Worm (Caenorhabditis elegans) whole organism, L2 larva: Measurements from ENCODE around the gene ptpn-22.

Source experiments
- F13H6.1 ChIP-seq: sonication (generic microtip); optimal IDR thresholded peaks from 2 replicates; lab custom pipeline; 2016; ENCODE audit warnings: missing genetic modification characterization, missing compliant biosample characterization
- R02D3.7 ChIP-seq: fragments of 150-350 bp; optimal IDR thresholded peaks from 2 replicates; lab custom pipeline; 2014; ENCODE audit warnings: missing biosample characterization, missing genetic modification characterization
- ZK546.5 ChIP-seq: sonication (generic microtip); optimal IDR thresholded peaks from 2 replicates; lab custom pipeline; 2017; ENCODE audit warnings: missing biosample characterization, missing genetic modification characterization
- alr-1 ChIP-seq: fragments of 150-350 bp; optimal IDR thresholded peaks from 2 replicates; lab custom pipeline; 2014; ENCODE audit warnings: missing biosample characterization, missing genetic modification characterization
- aly-2 ChIP-seq: fragments of 150-350 bp; optimal IDR thresholded peaks from 2 replicates; lab custom pipeline; 2014; ENCODE audit warnings: missing biosample characterization, missing genetic modification characterization
- ama-1 ChIP-seq: fragments of 150-350 bp; optimal IDR thresholded peaks from 2 replicates; lab custom pipeline; 2018; ENCODE audit warnings: inconsistent platforms
- blmp-1 ChIP-seq: sonication (generic microtip); optimal IDR thresholded peaks from 2 replicates; lab custom pipeline; 2017; ENCODE audit warnings: missing genetic modification characterization, mild to moderate bottlenecking, missing compliant biosample characterization, antibody characterized with exemption, moderate library complexity; ENCODE audit not compliant: insufficient read depth
- ceh-16 ChIP-seq: fragments of 150-350 bp; optimal IDR thresholded peaks from 2 replicates; lab custom pipeline; 2014; ENCODE audit warnings: missing biosample characterization, missing genetic modification characterization
- ceh-82 ChIP-seq: fragments of 150-350 bp; optimal IDR thresholded peaks from 2 replicates; lab custom pipeline; 2014; ENCODE audit warnings: missing biosample characterization, missing genetic modification characterization
- crh-2 ChIP-seq: sonication (generic microtip); optimal IDR thresholded peaks from 2 replicates; lab custom pipeline; 2017; ENCODE audit warnings: missing biosample characterization, missing genetic modification characterization
- dmd-4 ChIP-seq: sonication (generic microtip); optimal IDR thresholded peaks from 2 replicates; lab custom pipeline; 2017; ENCODE audit warnings: missing biosample characterization, missing genetic modification characterization
- elt-3 ChIP-seq: sonication (generic microtip); optimal IDR thresholded peaks from 2 replicates; lab custom pipeline; 2017; ENCODE audit warnings: missing biosample characterization, missing genetic modification characterization
- fos-1 ChIP-seq: fragments of 150-350 bp; optimal IDR thresholded peaks from 2 replicates; lab custom pipeline; 2014; ENCODE audit warnings: missing biosample characterization, missing genetic modification characterization
- gmeb-1 ChIP-seq: fragments of 150-350 bp; optimal IDR thresholded peaks from 2 replicates; lab custom pipeline; 2014; ENCODE audit warnings: missing biosample characterization, missing genetic modification characterization
- lin-11 ChIP-seq: fragments of 150-350 bp; sonication (generic microtip); optimal IDR thresholded peaks from 2 replicates; lab custom pipeline; 2014; ENCODE audit warnings: missing biosample characterization, missing genetic modification characterization, inconsistent platforms, mixed read lengths
- lin-13 ChIP-seq: fragments of 150-350 bp; optimal IDR thresholded peaks from 2 replicates; lab custom pipeline; 2014; ENCODE audit warnings: missing biosample characterization, missing genetic modification reagents, missing genetic modification characterization
- lin-39 ChIP-seq: fragments of 150-350 bp; optimal IDR thresholded peaks from 2 replicates; lab custom pipeline; 2014; ENCODE audit warnings: missing biosample characterization, missing genetic modification reagents, missing genetic modification characterization
- lsy-2 ChIP-seq, 2 experiments: fragments of 150-350 bp in 1 of 2; sonication (generic microtip) in 1 of 2; optimal IDR thresholded peaks; 2 replicates each; lab custom pipeline; 2014 to 2017; ENCODE audit warnings: missing biosample characterization in 2 of 2, missing genetic modification characterization in 2 of 2
- mab-5 ChIP-seq: fragments of 150-350 bp; optimal IDR thresholded peaks from 2 replicates; lab custom pipeline; 2014; ENCODE audit warnings: missing biosample characterization, missing genetic modification characterization
- mdl-1 ChIP-seq, 2 experiments: fragments of 150-350 bp in 1 of 2; sonication (generic microtip) in 1 of 2; optimal IDR thresholded peaks; 2 replicates each; lab custom pipeline; 2017; ENCODE audit warnings: missing biosample characterization in 2 of 2, missing genetic modification characterization in 2 of 2
- nhr-10 ChIP-seq: sonication (generic microtip); optimal IDR thresholded peaks from 2 replicates; lab custom pipeline; 2017; ENCODE audit warnings: missing biosample characterization, missing genetic modification characterization
- nhr-11 ChIP-seq: fragments of 150-350 bp; optimal IDR thresholded peaks from 2 replicates; lab custom pipeline; 2014; ENCODE audit warnings: missing biosample characterization, missing genetic modification characterization
- nhr-129 ChIP-seq: fragments of 150-350 bp; optimal IDR thresholded peaks from 2 replicates; lab custom pipeline; 2014; ENCODE audit warnings: missing biosample characterization, missing genetic modification characterization
- nhr-21 ChIP-seq: fragments of 150-350 bp; optimal IDR thresholded peaks from 2 replicates; lab custom pipeline; 2014; ENCODE audit warnings: missing biosample characterization, missing genetic modification characterization
- nhr-237 ChIP-seq: fragments of 150-350 bp; optimal IDR thresholded peaks from 2 replicates; lab custom pipeline; 2014; ENCODE audit warnings: missing biosample characterization, missing genetic modification characterization
- nhr-25 ChIP-seq: fragments of 150-350 bp; sonication (generic microtip); optimal IDR thresholded peaks from 3 replicates; lab custom pipeline; 2014; ENCODE audit warnings: missing biosample characterization, missing genetic modification characterization
- sem-4 ChIP-seq: fragments of 150-350 bp; optimal IDR thresholded peaks from 2 replicates; lab custom pipeline; 2014; ENCODE audit warnings: missing biosample characterization, missing genetic modification reagents, missing genetic modification characterization
- skn-1 ChIP-seq: sonication (generic microtip); optimal IDR thresholded peaks from 2 replicates; lab custom pipeline; 2017; ENCODE audit warnings: missing biosample characterization, missing genetic modification characterization
- sma-3 ChIP-seq: sonication (generic microtip); optimal IDR thresholded peaks from 2 replicates; lab custom pipeline; 2016; ENCODE audit warnings: missing genetic modification reagents, missing genetic modification characterization, missing compliant biosample characterization
- sma-9 ChIP-seq, 2 experiments: fragments of 150-350 bp in 1 of 2; sonication (generic microtip) in 1 of 2; optimal IDR thresholded peaks; 2 replicates each; lab custom pipeline; 2014 to 2016; ENCODE audit warnings: missing genetic modification characterization in 2 of 2, mild to moderate bottlenecking in 1 of 2, missing biosample characterization in 1 of 2, missing compliant biosample characterization in 1 of 2, missing genetic modification reagents in 1 of 2, moderate library complexity in 1 of 2
- snpc-4 ChIP-seq: fragments of 150-350 bp; optimal IDR thresholded peaks from 2 replicates; lab custom pipeline; 2014; ENCODE audit warnings: missing biosample characterization, missing genetic modification characterization
- unc-39 ChIP-seq: fragments of 150-350 bp; optimal IDR thresholded peaks from 2 replicates; lab custom pipeline; 2014; ENCODE audit warnings: missing biosample characterization, missing genetic modification characterization
- zag-1 ChIP-seq: fragments of 150-350 bp; optimal IDR thresholded peaks from 2 replicates; lab custom pipeline; 2014; ENCODE audit warnings: missing biosample characterization, missing genetic modification characterization
- ztf-1 ChIP-seq: fragments of 200-800 bp; sonication (Bioruptor generic); conservative IDR thresholded peaks from 2 replicates; pipeline ENCODE4 v1.3.6; 2022; ENCODE audit warnings: missing genetic modification characterization, missing compliant biosample characterization
- ztf-11 ChIP-seq: sonication (generic microtip); optimal IDR thresholded peaks from 2 replicates; lab custom pipeline; 2017; ENCODE audit warnings: missing biosample characterization, missing genetic modification characterization

Gene ptpn-22

ce11 chrIV:1740105-1741023 lies at the start of gene ptpn-22:
Gene ptpn-22, minus strand, starts transcription at chrIV:1740262.
- TF ChIP-seq lin-39 (tag; lab: Kevin White, UChicago) (no peak), blmp-1 (tag; lab: Kevin White, UChicago) (no peak), nhr-21 (tag; lab: Kevin White, UChicago) (no peak), nhr-129 (tag; lab: Kevin White, UChicago) (no peak), ztf-1 (GFP tag; lab: Robert Waterston, UW) (no peak), crh-2 (tag; lab: Kevin White, UChicago) (no peak), dmd-4 (tag; lab: Kevin White, UChicago) (no peak), skn-1 (tag; lab: Kevin White, UChicago) (no peak)

ce11 chrIV:1785156-1785555 lies 45.1 kb upstream of the ptpn-22 start:
- TF ChIP-seq fos-1 (tag; lab: Kevin White, UChicago) (no peak), zag-1 (tag; lab: Kevin White, UChicago) (no peak), lin-11 (tag; lab: Kevin White, UChicago) (no peak), ceh-82 (no peak), sem-4 (tag; lab: Kevin White, UChicago) (no peak), lin-39 (tag; lab: Kevin White, UChicago) (no peak), elt-3 (no peak), blmp-1 (tag; lab: Kevin White, UChicago) (no peak), nhr-25 (tag; lab: Kevin White, UChicago) (no peak), mab-5 (tag; lab: Kevin White, UChicago) (no peak), sma-9 (GFP tag; optimal IDR thresholded peaks at IDR 0.05; lab: Kevin White, UChicago) (no peak), sma-9 (tag; optimal IDR thresholded peaks at IDR 0.05; lab: Kevin White, UChicago) (no peak), nhr-237 (no peak)

- no peak for TF ChIP-seq zag-1 (tag; lab: Kevin White, UChicago)
- TF ChIP-seq gmeb-1 (tag; lab: Kevin White, UChicago): no peak
- no peak for TF ChIP-seq lsy-2 (tag; optimal IDR thresholded peaks at IDR 0.05; lab: Kevin White, UChicago)
- TF ChIP-seq nhr-25 (tag; lab: Kevin White, UChicago): no peak
- TF ChIP-seq ceh-82: no peak
- no peak for TF ChIP-seq dmd-4 (tag; lab: Kevin White, UChicago)
- TF ChIP-seq sma-3 (GFP tag; lab: Kevin White, UChicago): no peak
- TF ChIP-seq sem-4 (tag; lab: Kevin White, UChicago): no peak
- TF ChIP-seq ztf-11 (tag; lab: Kevin White, UChicago): no peak
- no peak for TF ChIP-seq lin-39 (tag; lab: Kevin White, UChicago)
- TF ChIP-seq nhr-21 (tag; lab: Kevin White, UChicago): no peak
- TF ChIP-seq ama-1: no peak
- no peak for TF ChIP-seq F13H6.1 (tag; lab: Kevin White, UChicago)
- TF ChIP-seq nhr-10 (tag; lab: Kevin White, UChicago): no peak
- no peak for TF ChIP-seq nhr-11 (tag; lab: Kevin White, UChicago)
- no peak for TF ChIP-seq ceh-16
Measured at ce11 chrIV:1781559-1781958, 41.5 kb upstream of the ptpn-22 start, which contains the start of gene frpr-19. Gene frpr-19, minus strand, starts transcription at chrIV:1781659.

- TF ChIP-seq elt-3 (no peak), aly-2 (tag; lab: Kevin White, UChicago) (no peak), R02D3.7 (tag; lab: Kevin White, UChicago) (no peak), alr-1 (tag; lab: Kevin White, UChicago) (no peak), ztf-1 (GFP tag; lab: Robert Waterston, UW) (no peak), ZK546.5 (no peak), ztf-11 (tag; lab: Kevin White, UChicago) (no peak), lsy-2 (tag; optimal IDR thresholded peaks at IDR 0.05; lab: Kevin White, UChicago) (no peak), unc-39 (tag; lab: Kevin White, UChicago) (no peak), mdl-1 (tag; optimal IDR thresholded peaks at IDR 0.05; lab: Kevin White, UChicago) (no peak), snpc-4 (no peak), sma-3 (GFP tag; lab: Kevin White, UChicago) (no peak), dmd-4 (tag; lab: Kevin White, UChicago) (no peak), lin-13 (GFP tag; lab: Kevin White, UChicago) (no peak)
- TF ChIP-seq, all 48 proteins: peak for 0
Measured at ce11 chrIV:1771843-1772242, 31.8 kb upstream of the ptpn-22 start, which contains the start of gene Y41D4A.1. Gene Y41D4A.1, plus strand, starts transcription at chrIV:1772143.
